Worm (Caenorhabditis elegans): Measurements from ENCODE around the gene srd-20.

ce11 chrV:6030559-6030975 is 24.8 kb upstream of the srd-20 start:
- TF ChIP-seq ama-1 (optimal IDR thresholded peaks at IDR 0.05): no peak
- TF ChIP-seq nfya-1 (tag; optimal IDR thresholded peaks at IDR 0.05; ENCODE audit: insufficient read depth): peak; percentile 70
- no peak for TF ChIP-seq elt-3 (tag; optimal IDR thresholded peaks at IDR 0.05)
